Fruit fly (Drosophila melanogaster) whole organism, wandering third instar larva: Measurements from ENCODE around the gene Ugt35E2.
A peak's percentile ranks its signal among the peaks of the same experiment; 100 is the strongest.

Experiments used
- CG32264 ChIP-seq: fragments of 200-800 bp; sonication (Bioruptor generic); optimal IDR thresholded peaks from 2 replicates; lab custom pipeline; 2016; ENCODE audit warnings: missing biosample characterization, missing genetic modification characterization
- CG9705 ChIP-seq: fragments of 200-800 bp; sonication (Bioruptor generic); optimal IDR thresholded peaks from 2 replicates; lab custom pipeline; 2018; ENCODE audit warnings: missing biosample characterization, mild to moderate bottlenecking, missing genetic modification characterization
- CrebA ChIP-seq: fragments of 200-800 bp; sonication (Bioruptor generic); optimal IDR thresholded peaks from 2 replicates; lab custom pipeline; 2016; ENCODE audit warnings: missing biosample characterization, mild to moderate bottlenecking, missing genetic modification characterization, borderline replicate concordance
- Dfd ChIP-seq: fragments of >200 bp; optimal IDR thresholded peaks from 2 replicates; lab custom pipeline; 2017; ENCODE audit warnings: missing biosample characterization, missing genetic modification characterization
- GATAd ChIP-seq: sonication (Bioruptor generic); optimal IDR thresholded peaks from 2 replicates; lab custom pipeline; 2016; ENCODE audit warnings: missing biosample characterization, missing genetic modification characterization
- HLH106 ChIP-seq: fragments of 200-800 bp; optimal IDR thresholded peaks from 3 replicates; lab custom pipeline; 2019; ENCODE audit warnings: missing biosample characterization, mild to moderate bottlenecking, missing genetic modification characterization, moderate library complexity
- Hr83 ChIP-seq: fragments of 200-300 bp; sonication (Bioruptor generic); optimal IDR thresholded peaks from 2 replicates; lab custom pipeline; 2016; ENCODE audit warnings: missing biosample characterization, mild to moderate bottlenecking, missing genetic modification characterization, moderate library complexity; ENCODE audit not compliant: poor library complexity, severe bottlenecking
- Mio ChIP-seq: sonication (Bioruptor generic); optimal IDR thresholded peaks from 2 replicates; lab custom pipeline; 2016; ENCODE audit warnings: missing biosample characterization, missing genetic modification characterization
- Myc ChIP-seq: fragments of >200 bp; optimal IDR thresholded peaks from 2 replicates; lab custom pipeline; 2017
- N ChIP-seq: fragments of >200 bp; optimal IDR thresholded peaks from 2 replicates; lab custom pipeline; 2018; ENCODE audit warnings: missing biosample characterization, missing external identifiers, missing genetic modification characterization
- OdsH ChIP-seq: fragments of 200-800 bp; sonication (Bioruptor generic); optimal IDR thresholded peaks from 2 replicates; lab custom pipeline; 2016; ENCODE audit warnings: missing biosample characterization, mild to moderate bottlenecking, missing genetic modification characterization
- Rel ChIP-seq, 2 experiments: fragments of 200-800 bp; sonication (Bioruptor generic) in 1 of 2; optimal IDR thresholded peaks; 2 replicates in 1 of 2; 3 replicates in 1 of 2; lab custom pipeline; 2016 to 2019; ENCODE audit warnings: mild to moderate bottlenecking in 2 of 2, missing biosample characterization in 2 of 2, missing genetic modification characterization in 2 of 2, moderate library complexity in 1 of 2
- Vsx2 ChIP-seq: fragments of 200-300, 225-300 bp; sonication (Bioruptor generic); optimal IDR thresholded peaks from 2 replicates; lab custom pipeline; 2018; ENCODE audit warnings: missing biosample characterization, missing genetic modification characterization; ENCODE audit not compliant: partially characterized antibody
- brk ChIP-seq: fragments of 200-800 bp; sonication (Bioruptor generic); optimal IDR thresholded peaks from 2 replicates; lab custom pipeline; 2016; ENCODE audit warnings: missing biosample characterization, mild to moderate bottlenecking, missing genetic modification characterization
- dmrt93B ChIP-seq: fragments of 200-800 bp; sonication (Bioruptor generic); optimal IDR thresholded peaks from 2 replicates; lab custom pipeline; 2018; ENCODE audit warnings: missing biosample characterization, mild to moderate bottlenecking, missing genetic modification characterization
- dsf ChIP-seq: sonication (Bioruptor generic); optimal IDR thresholded peaks from 2 replicates; lab custom pipeline; 2016; ENCODE audit warnings: missing biosample characterization, missing genetic modification characterization, borderline replicate concordance
- ey ChIP-seq: fragments of 200-800 bp; sonication (Bioruptor generic); optimal IDR thresholded peaks from 2 replicates; lab custom pipeline; 2016; ENCODE audit warnings: missing biosample characterization, missing genetic modification characterization
- foxo ChIP-seq, 2 experiments: fragments of 200-800 bp; sonication (Bioruptor generic); optimal IDR thresholded peaks; 2 replicates in 1 of 2; 3 replicates in 1 of 2; lab custom pipeline; 2016 to 2017; ENCODE audit warnings: missing biosample characterization in 2 of 2, missing genetic modification characterization in 2 of 2
- fru ChIP-seq: fragments of 200-800 bp; sonication (Bioruptor generic); optimal IDR thresholded peaks from 3 replicates; lab custom pipeline; 2016; ENCODE audit warnings: missing biosample characterization, mild to moderate bottlenecking, missing genetic modification characterization
- h ChIP-seq: fragments of 200-800 bp; sonication (Bioruptor generic); optimal IDR thresholded peaks from 3 replicates; lab custom pipeline; 2016; ENCODE audit warnings: missing biosample characterization, mild to moderate bottlenecking, missing genetic modification characterization
- jim ChIP-seq: fragments of 175-275, 200-325 bp; sonication (Bioruptor generic); optimal IDR thresholded peaks from 2 replicates; lab custom pipeline; 2016; ENCODE audit warnings: missing biosample characterization, mild to moderate bottlenecking, missing genetic modification characterization
- lola ChIP-seq: fragments of >200 bp; optimal IDR thresholded peaks from 2 replicates; lab custom pipeline; 2017; ENCODE audit warnings: missing biosample characterization, missing genetic modification characterization
- pan ChIP-seq: fragments of >200 bp; optimal IDR thresholded peaks from 2 replicates; lab custom pipeline; 2017
- sv ChIP-seq: fragments of 200-800 bp; sonication (Bioruptor generic); optimal IDR thresholded peaks from 3 replicates; lab custom pipeline; 2016; ENCODE audit warnings: missing biosample characterization, missing genetic modification characterization
- woc ChIP-seq: sonication (Bioruptor generic); optimal IDR thresholded peaks from 2 replicates; lab custom pipeline; 2016; ENCODE audit warnings: missing biosample characterization, mild to moderate bottlenecking, missing genetic modification characterization

Ugt35E2 gene

DNA sequence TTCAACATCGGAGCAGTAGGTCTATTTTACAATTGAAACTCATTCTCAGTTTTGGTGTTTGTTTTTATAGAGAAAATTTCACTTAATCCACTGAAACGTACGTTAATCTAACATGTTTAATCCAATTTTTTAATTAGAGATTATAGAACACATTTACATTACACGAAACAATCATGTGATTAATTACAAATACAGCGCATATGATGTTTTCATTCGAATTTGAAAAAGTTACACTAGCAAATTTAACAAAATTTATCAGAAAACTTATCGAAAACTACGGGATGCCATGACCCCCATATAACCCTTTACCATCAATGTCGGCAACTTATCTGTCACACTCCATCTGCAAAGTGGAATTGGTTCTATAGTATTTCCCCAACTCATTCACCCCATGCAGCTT lies 22.6 kb downstream of the Ugt35E2 start, which contains the start of gene CheA86a:
CheA86a (minus strand) TSS at position 101 of the 400 bp plus-strand sequence.
- TF ChIP-seq pan (lab: Kevin White, UChicago) (no peak), dmrt93B (GFP tag; lab: Kevin White, UChicago) (no peak), brk (GFP tag; lab: Kevin White, UChicago) (no peak), Myc (no peak), Rel (GFP tag; optimal IDR thresholded peaks at IDR 0.05; lab: Kevin White, UChicago) (no peak), Rel (tag; optimal IDR thresholded peaks at IDR 0.05; lab: Kevin White, UChicago) (no peak), CG32264 (no peak), N (GFP tag; lab: Kevin White, UChicago) (no peak), sv (GFP tag; lab: Kevin White, UChicago) (no peak), jim (GFP tag; lab: Kevin White, UChicago) (no peak), dsf (no peak), Hr83 (GFP tag; lab: Kevin White, UChicago) (no peak)

- TF ChIP-seq dsf (no peak), OdsH (no peak), h (GFP tag; lab: Kevin White, UChicago) (no peak), GATAd (GFP tag; lab: Kevin White, UChicago) (no peak), Dfd (GFP tag; lab: Kevin White, UChicago) (no peak), woc (GFP tag; lab: Kevin White, UChicago) (no peak), Myc (no peak), sv (GFP tag; lab: Kevin White, UChicago) (no peak), lola (GFP tag; lab: Kevin White, UChicago) (no peak), CG9705 (GFP tag; lab: Kevin White, UChicago) (no peak), Rel (GFP tag; optimal IDR thresholded peaks at IDR 0.05; lab: Kevin White, UChicago) (no peak), Rel (tag; optimal IDR thresholded peaks at IDR 0.05; lab: Kevin White, UChicago) (no peak), foxo (GFP tag; optimal IDR thresholded peaks at IDR 0.05; lab: Kevin White, UChicago) (no peak), CrebA (GFP tag; lab: Kevin White, UChicago) (no peak), HLH106 (tag; lab: Kevin White, UChicago) (no peak), jim (GFP tag; lab: Kevin White, UChicago) (no peak), Mio (no peak)
These were observed 30.9 kb downstream of the Ugt35E2 start, which contains the start of gene mAcon2 for dm6 chr3R:11136877-11137276. Gene mAcon2 (plus strand): TSS chr3R:11137177.

- TF ChIP-seq OdsH (no peak), Vsx2 (no peak), Rel (GFP tag; optimal IDR thresholded peaks at IDR 0.05; lab: Kevin White, UChicago) (no peak), Rel (tag; optimal IDR thresholded peaks at IDR 0.05; lab: Kevin White, UChicago) (no peak), CG32264 (no peak)
- TF ChIP-seq, all 38 proteins: peak for 0
These were observed 39.6 kb downstream of the Ugt35E2 start, which contains the start of gene Ugt35C1 for dm6 chr3R:11128116-11128626. Gene Ugt35C1 (minus strand): TSS chr3R:11128328.

dm6 chr3R:11126383-11126782 lies 41.4 kb downstream of the Ugt35E2 start:
- TF ChIP-seq ey (GFP tag; lab: Kevin White, UChicago), result no peak
- TF ChIP-seq Rel (GFP tag; optimal IDR thresholded peaks at IDR 0.05; lab: Kevin White, UChicago), result no peak
- peak; percentile 68 for TF ChIP-seq Rel (tag; optimal IDR thresholded peaks at IDR 0.05; lab: Kevin White, UChicago)
- TF ChIP-seq fru (GFP tag; lab: Kevin White, UChicago), result peak; percentile 63
